Fruit fly (Drosophila melanogaster): ENCODE data around the gene CG46468.

CG46468 gene

DNA sequence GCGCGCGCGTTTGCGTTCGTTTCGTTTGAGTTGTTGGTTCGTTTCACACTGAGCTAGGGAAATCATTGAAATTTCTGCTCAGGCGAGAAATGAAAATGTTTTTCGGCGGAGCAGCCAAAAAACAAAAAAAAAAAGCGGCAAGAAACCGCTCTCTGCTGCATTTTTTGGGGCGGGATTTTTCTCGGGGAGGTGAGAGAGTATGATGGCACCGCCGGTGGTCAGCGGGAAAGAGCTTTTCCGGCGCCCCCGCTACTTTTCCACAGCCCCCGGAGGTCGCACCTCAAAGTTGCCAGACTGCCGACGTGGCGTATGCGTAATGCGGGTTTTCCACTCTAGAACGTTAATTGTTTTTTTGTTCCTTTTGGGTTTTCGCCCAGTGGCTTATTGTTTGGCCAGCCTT, at the start of gene CG46468:
Gene CG46468, minus strand, starts transcription at position 52 of the 400 bp plus-strand sequence.
- no peak for TF ChIP-seq CG8301 (tag; optimal IDR thresholded peaks at IDR 0.05)
- no peak for TF ChIP-seq Pif1A (GFP tag; optimal IDR thresholded peaks at IDR 0.05)
- TF ChIP-seq CG8159 (tag; optimal IDR thresholded peaks at IDR 0.05) = no peak
- no peak for TF ChIP-seq EcR (GFP tag; optimal IDR thresholded peaks at IDR 0.05)
- TF ChIP-seq CG13204 (GFP tag; optimal IDR thresholded peaks at IDR 0.05) = no peak
- no peak for TF ChIP-seq CG9948 (tag; optimal IDR thresholded peaks at IDR 0.05)
- TF ChIP-seq CG4496 (GFP tag; IDR thresholded peaks at IDR 0.05) = no peak
- no peak for TF ChIP-seq Snoo (tag; optimal IDR thresholded peaks at IDR 0.05)
- no peak for TF ChIP-seq CG34367 (tag; optimal IDR thresholded peaks at IDR 0.05)
- no peak for TF ChIP-seq Pif1B (GFP tag; optimal IDR thresholded peaks at IDR 0.05)
- TF ChIP-seq CG10348 (GFP tag; IDR thresholded peaks at IDR 0.05) = no peak
- peak; percentile 17; the same call in 1 of the 3 replicates for TF ChIP-seq fd96Ca (GFP tag; IDR thresholded peaks at IDR 0.05)
- TF ChIP-seq CG12605 (GFP tag; IDR thresholded peaks at IDR 0.05) = no peak
- TF ChIP-seq D1 (tag; optimal IDR thresholded peaks at IDR 0.05) = no peak
- no peak for TF ChIP-seq rn (GFP tag; IDR thresholded peaks at IDR 0.05)
- peak; percentile 40; the same call in 1 of the 2 replicates for TF ChIP-seq Ets98B (GFP tag; IDR thresholded peaks at IDR 0.05)
- no peak for TF ChIP-seq CG17806 (tag; optimal IDR thresholded peaks at IDR 0.05)
- no peak for TF ChIP-seq CG14655 (GFP tag; optimal IDR thresholded peaks at IDR 0.05)
- TF ChIP-seq CG32121 (GFP tag; IDR thresholded peaks at IDR 0.05) = peak; percentile 52
- TF ChIP-seq CG15710 (tag; optimal IDR thresholded peaks at IDR 0.05) = no peak
- no peak for TF ChIP-seq gl (tag; optimal IDR thresholded peaks at IDR 0.05)

DNA sequence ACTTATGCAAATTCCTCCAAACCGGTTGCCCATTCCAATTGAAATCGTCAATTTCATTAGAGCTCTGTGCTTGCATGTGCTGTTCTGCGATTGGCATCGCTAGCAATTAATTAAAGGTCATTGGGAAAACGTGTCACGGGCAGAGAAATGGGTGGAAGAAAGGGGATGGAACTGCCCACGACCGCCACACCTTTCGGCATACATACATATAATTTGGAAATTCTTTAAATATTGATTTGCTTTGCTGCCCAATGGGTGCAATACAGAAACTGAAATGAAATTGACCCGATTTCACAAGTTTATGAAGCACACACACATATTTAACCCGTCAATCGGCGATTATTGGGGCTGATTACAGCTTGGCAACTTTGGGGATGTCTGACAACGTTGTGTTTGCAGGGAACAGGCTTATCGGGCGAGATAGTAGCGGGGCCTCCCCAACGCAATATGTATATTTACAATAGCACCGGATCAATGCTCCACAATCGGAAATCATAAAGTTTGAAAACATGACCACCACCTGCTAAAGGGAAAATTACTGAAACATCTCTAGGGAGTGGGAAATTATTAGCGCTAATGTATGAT, 49.5 kb upstream of the CG46468 start:
- no peak for TF ChIP-seq rn (GFP tag; IDR thresholded peaks at IDR 0.05)
- no peak for TF ChIP-seq CG10348 (GFP tag; IDR thresholded peaks at IDR 0.05)
- no peak for TF ChIP-seq CG4496 (GFP tag; IDR thresholded peaks at IDR 0.05)
- no peak for TF ChIP-seq gl (tag; optimal IDR thresholded peaks at IDR 0.05)
- TF ChIP-seq CG15710 (tag; optimal IDR thresholded peaks at IDR 0.05) = no peak
- TF ChIP-seq D1 (tag; optimal IDR thresholded peaks at IDR 0.05) = no peak
- no peak for TF ChIP-seq CG9948 (tag; optimal IDR thresholded peaks at IDR 0.05)
- TF ChIP-seq CG8159 (tag; optimal IDR thresholded peaks at IDR 0.05) = no peak
- no peak for TF ChIP-seq Snoo (tag; optimal IDR thresholded peaks at IDR 0.05)
- no peak for TF ChIP-seq Ets98B (GFP tag; IDR thresholded peaks at IDR 0.05)
- TF ChIP-seq Pif1A (GFP tag; optimal IDR thresholded peaks at IDR 0.05) = no peak
- TF ChIP-seq CG17806 (tag; optimal IDR thresholded peaks at IDR 0.05) = no peak
- TF ChIP-seq CG32121 (GFP tag; IDR thresholded peaks at IDR 0.05) = no peak
- TF ChIP-seq CG8301 (tag; optimal IDR thresholded peaks at IDR 0.05) = no peak
- TF ChIP-seq EcR (GFP tag; optimal IDR thresholded peaks at IDR 0.05) = no peak
- TF ChIP-seq CG12605 (GFP tag; IDR thresholded peaks at IDR 0.05) = no peak

DNA sequence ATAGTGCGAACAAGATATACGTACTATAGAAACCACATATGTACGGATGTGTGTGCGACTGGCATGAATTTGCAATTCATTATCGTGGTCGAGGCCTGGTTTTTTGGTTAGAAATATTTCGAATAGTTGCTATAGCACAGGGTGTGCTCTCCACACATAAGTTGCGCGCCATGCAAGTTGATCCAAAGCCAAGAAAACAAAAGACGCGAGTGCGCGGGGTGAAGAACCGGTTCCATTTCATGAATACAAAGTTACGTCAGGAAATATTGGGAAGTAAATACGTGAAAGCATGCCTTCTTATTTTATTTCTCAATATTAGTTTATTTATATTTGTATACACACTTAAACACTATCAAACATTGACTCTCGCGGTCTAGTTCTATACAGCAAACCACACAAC, 48.7 kb upstream of the CG46468 start:
- TF ChIP-seq Snoo (tag; optimal IDR thresholded peaks at IDR 0.05) (peak; percentile 2), Ets98B (GFP tag; IDR thresholded peaks at IDR 0.05) (peak; percentile 27; the same call in 1 of the 2 replicates), CG4496 (GFP tag; IDR thresholded peaks at IDR 0.05) (peak; percentile 50; the same call in 2 of the 3 replicates), Pif1B (GFP tag; optimal IDR thresholded peaks at IDR 0.05) (no peak), EcR (GFP tag; optimal IDR thresholded peaks at IDR 0.05) (no peak), CG32121 (GFP tag; IDR thresholded peaks at IDR 0.05) (peak; percentile 33; the same call in 1 of the 2 replicates), CG14655 (GFP tag; optimal IDR thresholded peaks at IDR 0.05) (peak; percentile 17), CG8159 (tag; optimal IDR thresholded peaks at IDR 0.05) (peak; percentile 17)

DNA sequence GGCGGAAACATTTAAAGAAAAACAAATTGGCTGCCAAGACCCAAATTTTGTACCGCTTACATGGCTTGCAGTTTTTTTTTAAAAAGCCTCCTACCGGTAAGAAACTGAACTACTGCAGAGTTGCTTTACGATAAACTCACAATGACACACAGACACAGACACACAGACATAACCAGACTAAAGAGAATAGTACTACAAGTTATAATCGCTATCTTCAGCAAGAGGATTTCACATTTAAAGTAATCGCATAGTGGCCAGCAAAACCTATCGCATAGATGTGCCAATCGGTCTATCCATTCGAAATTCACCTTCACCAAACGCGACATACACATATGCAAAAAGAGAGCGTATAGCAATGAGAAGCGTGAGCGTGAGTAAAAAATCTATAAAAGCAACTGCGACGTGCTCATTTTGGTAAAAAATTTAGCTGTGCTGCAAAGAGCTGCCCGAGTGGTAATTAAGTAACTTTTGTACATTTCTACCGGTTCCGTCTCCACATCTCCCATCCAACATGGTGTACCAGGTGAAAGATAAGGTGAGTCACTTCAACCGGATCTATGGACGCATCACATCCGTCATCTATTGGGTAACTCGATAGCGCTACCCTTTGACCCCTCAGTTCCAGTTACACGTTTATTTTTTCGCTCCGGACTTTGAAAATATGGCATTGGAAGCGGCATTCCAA, 47.9 kb upstream of the CG46468 start, which contains the start of gene Trx2:
Gene Trx2, plus strand, starts transcription at position 161 of the 685 bp plus-strand sequence.
- TF ChIP-seq Snoo (tag; optimal IDR thresholded peaks at IDR 0.05) (peak; percentile 16), CG12605 (GFP tag; IDR thresholded peaks at IDR 0.05) (peak; percentile 55; the same call in 1 of the 2 replicates), CG4496 (GFP tag; IDR thresholded peaks at IDR 0.05) (peak; percentile 57), Pif1A (GFP tag; optimal IDR thresholded peaks at IDR 0.05) (peak; percentile 21), EcR (GFP tag; optimal IDR thresholded peaks at IDR 0.05) (no peak), CG9948 (tag; optimal IDR thresholded peaks at IDR 0.05) (no peak), CG8301 (tag; optimal IDR thresholded peaks at IDR 0.05) (no peak), Pif1B (GFP tag; optimal IDR thresholded peaks at IDR 0.05) (peak; percentile 23), rn (GFP tag; IDR thresholded peaks at IDR 0.05) (no peak), CG13204 (GFP tag; optimal IDR thresholded peaks at IDR 0.05) (peak; percentile 40), Ets98B (GFP tag; IDR thresholded peaks at IDR 0.05) (peak; percentile 46; the same call in 1 of the 2 replicates)

DNA sequence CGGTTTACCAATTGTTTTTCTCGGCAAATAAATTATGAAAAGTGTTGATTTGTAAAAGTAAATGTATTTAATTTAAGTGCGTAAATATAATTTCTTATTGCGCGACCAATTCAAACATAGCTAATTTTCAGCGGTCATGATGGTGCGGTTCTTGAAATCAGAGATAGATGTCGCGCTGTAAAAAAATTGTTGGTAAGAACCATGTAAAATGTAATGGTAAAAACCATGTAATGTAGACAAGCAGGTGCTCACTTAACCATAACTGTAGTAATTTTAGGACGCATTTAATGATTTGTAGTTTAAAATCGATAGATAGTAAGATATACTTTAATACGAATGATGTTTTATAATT, 47.4 kb upstream of the CG46468 start:
- TF ChIP-seq fd96Ca (GFP tag; IDR thresholded peaks at IDR 0.05) = no peak
- TF ChIP-seq CG13204 (GFP tag; optimal IDR thresholded peaks at IDR 0.05) = no peak
- no peak for TF ChIP-seq CG9948 (tag; optimal IDR thresholded peaks at IDR 0.05)

DNA sequence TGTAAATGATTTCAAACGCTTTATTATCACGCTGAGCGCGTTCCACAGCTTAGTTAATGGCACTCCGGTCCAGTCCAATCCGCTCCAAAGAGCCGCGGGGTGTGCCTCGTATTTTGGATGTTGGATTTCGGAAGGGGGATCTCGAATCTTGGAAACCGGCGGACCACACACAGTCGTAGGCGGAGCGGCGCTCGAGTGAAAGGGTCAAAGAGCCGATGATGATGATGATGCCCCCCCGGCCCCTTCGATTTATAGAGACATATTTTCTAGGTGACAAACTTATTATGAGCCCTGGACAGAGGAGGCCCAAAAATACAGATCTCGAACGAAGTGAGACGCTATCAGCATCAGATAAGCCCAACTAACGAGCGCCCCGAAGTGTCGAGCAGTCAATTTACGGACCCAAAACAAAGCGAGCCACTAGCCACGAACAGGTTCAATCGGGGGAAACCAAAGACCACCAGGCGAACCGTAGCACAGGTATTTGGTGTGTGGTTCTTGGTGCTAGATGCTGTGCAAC, 44.2 kb upstream of the CG46468 start:
- TF ChIP-seq Pif1B (GFP tag; optimal IDR thresholded peaks at IDR 0.05) (no peak), CG9948 (tag; optimal IDR thresholded peaks at IDR 0.05) (no peak), gl (tag; optimal IDR thresholded peaks at IDR 0.05) (no peak), CG13204 (GFP tag; optimal IDR thresholded peaks at IDR 0.05) (no peak), CG15710 (tag; optimal IDR thresholded peaks at IDR 0.05) (no peak), fd96Ca (GFP tag; IDR thresholded peaks at IDR 0.05) (no peak), CG17806 (tag; optimal IDR thresholded peaks at IDR 0.05) (no peak), EcR (GFP tag; optimal IDR thresholded peaks at IDR 0.05) (no peak), CG34367 (tag; optimal IDR thresholded peaks at IDR 0.05) (no peak), CG12605 (GFP tag; IDR thresholded peaks at IDR 0.05) (no peak), CG32121 (GFP tag; IDR thresholded peaks at IDR 0.05) (no peak), CG14655 (GFP tag; optimal IDR thresholded peaks at IDR 0.05) (no peak), Ets98B (GFP tag; IDR thresholded peaks at IDR 0.05) (no peak), D1 (tag; optimal IDR thresholded peaks at IDR 0.05) (no peak), CG10348 (GFP tag; IDR thresholded peaks at IDR 0.05) (no peak)

Data from whole organism, pupa.